Fruit fly (Drosophila melanogaster): ENCODE results near the gene Rcd4.

The Rcd4 gene

DNA sequence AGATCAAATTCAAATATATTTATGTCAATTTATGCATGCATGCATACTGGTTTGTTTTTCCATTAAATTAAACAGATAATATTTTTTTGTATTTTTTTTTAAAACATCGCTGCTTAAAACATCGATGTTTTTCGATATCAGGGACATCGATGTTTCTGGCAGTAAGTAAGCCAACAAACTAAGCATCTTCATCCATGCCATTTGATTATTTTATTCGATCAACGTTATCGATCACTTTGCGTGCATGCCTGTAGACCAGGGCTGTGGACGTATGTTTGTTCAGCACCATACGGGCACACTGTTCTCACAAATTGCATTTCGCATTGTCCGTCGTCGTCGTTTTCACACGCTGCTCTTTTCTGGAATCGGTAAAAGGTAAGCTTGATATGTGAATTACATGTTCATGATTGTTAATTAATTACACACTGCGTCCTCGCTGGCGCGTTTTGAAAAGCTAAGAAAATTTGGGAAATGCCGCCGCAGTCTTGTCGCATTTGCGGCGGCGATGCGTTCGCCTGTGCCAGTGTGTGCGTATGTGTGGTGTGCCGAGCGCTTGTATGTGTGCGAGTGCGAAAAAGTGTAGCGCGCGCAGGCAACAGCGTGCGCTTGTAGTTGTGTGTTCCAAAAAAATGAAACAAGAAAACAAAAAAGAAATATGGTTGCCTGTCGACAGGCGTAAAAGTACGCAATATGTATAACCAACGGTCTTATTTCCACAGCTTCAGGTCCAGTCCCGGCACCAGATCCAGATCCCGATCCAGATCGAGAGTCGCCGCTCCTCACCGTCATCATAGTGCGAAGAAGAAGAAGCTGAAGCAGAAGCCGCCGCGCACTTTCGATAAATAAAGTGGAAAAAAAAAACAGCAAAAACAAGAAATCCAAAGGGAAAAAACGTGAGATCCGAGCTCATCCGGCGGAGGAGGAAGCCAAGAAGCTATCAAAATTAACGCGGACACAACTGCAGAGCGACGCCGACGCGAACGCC, 20.9 kb downstream of the Rcd4 start, which contains the start of gene emb (continued):
- TF ChIP-seq CG2120 (GFP tag; optimal IDR thresholded peaks at IDR 0.05) (peak; percentile 70), bab2 (GFP tag; optimal IDR thresholded peaks at IDR 0.05) (peak; percentile 43), fd3F (GFP tag; optimal IDR thresholded peaks at IDR 0.05) (no peak), so (GFP tag; IDR thresholded peaks at IDR 0.05) (no peak), sd (tag; optimal IDR thresholded peaks at IDR 0.05) (no peak), CG1832 (GFP tag; optimal IDR thresholded peaks at IDR 0.05) (no peak), CG13287 (GFP tag; IDR thresholded peaks at IDR 0.05; ENCODE audit: partially characterized antibody) (peak; percentile 93), CG18619 (GFP tag; optimal IDR thresholded peaks at IDR 0.05) (peak; percentile 15), CG10366 (GFP tag; IDR thresholded peaks at IDR 0.05) (peak; percentile 31; the same call in 1 of the 2 replicates), Ravus (GFP tag; IDR thresholded peaks at IDR 0.05) (no peak), yki (optimal IDR thresholded peaks at IDR 0.05) (no peak), al (GFP tag; IDR thresholded peaks at IDR 0.05) (peak; percentile 37; the same call in 1 of the 2 replicates), Lpt (GFP tag; optimal IDR thresholded peaks at IDR 0.05) (no peak), sens (GFP tag) (peak; percentile 88), H15 (GFP tag; IDR thresholded peaks at IDR 0.05) (no peak), Hand (GFP tag; optimal IDR thresholded peaks at IDR 0.05) (no peak), NK7.1 (GFP tag; optimal IDR thresholded peaks at IDR 0.05) (no peak), Six4 (GFP tag; optimal IDR thresholded peaks at IDR 0.05) (peak; percentile 46), Med (GFP tag) (peak; percentile 93), sim (GFP tag; IDR thresholded peaks at IDR 0.05) (no peak), oc (tag; optimal IDR thresholded peaks at IDR 0.05) (no peak), CG3726 (GFP tag; IDR thresholded peaks at IDR 0.05) (no peak), CG8359 (GFP tag; optimal IDR thresholded peaks at IDR 0.05; ENCODE audit: borderline replicate concordance) (no peak), scrt (GFP tag; optimal IDR thresholded peaks at IDR 0.05) (no peak), HLHmδ (GFP tag; optimal IDR thresholded peaks at IDR 0.05) (peak; percentile 12), CG18476 (GFP tag; optimal IDR thresholded peaks at IDR 0.05) (peak; percentile 41), Dll (GFP tag; IDR thresholded peaks at IDR 0.05; ENCODE audit: partially characterized antibody) (peak; percentile 94), BtbVII (GFP tag; optimal IDR thresholded peaks at IDR 0.05) (no peak), CG42726 (GFP tag; IDR thresholded peaks at IDR 0.05; ENCODE audit: partially characterized antibody) (peak; percentile 88), dan (GFP tag; IDR thresholded peaks at IDR 0.05) (no peak), en (GFP tag; optimal IDR thresholded peaks at IDR 0.05) (no peak), E2f2 (GFP tag; IDR thresholded peaks at IDR 0.05) (peak; percentile 62; the same call in 1 of the 2 replicates), CG6683 (GFP tag; optimal IDR thresholded peaks at IDR 0.05) (no peak), Aef1 (GFP tag; IDR thresholded peaks at IDR 0.05) (no peak), CG7963 (GFP tag; IDR thresholded peaks at IDR 0.05; ENCODE audit: partially characterized antibody) (peak; percentile 99), emc (GFP tag; optimal IDR thresholded peaks at IDR 0.05) (no peak), C15 (GFP tag; IDR thresholded peaks at IDR 0.05) (no peak), CG8388 (GFP tag; optimal IDR thresholded peaks at IDR 0.05) (peak; percentile 4), CG15073 (GFP tag; optimal IDR thresholded peaks at IDR 0.05) (no peak), wek (GFP tag; optimal IDR thresholded peaks at IDR 0.05) (no peak), CG7987 (GFP tag; optimal IDR thresholded peaks at IDR 0.05) (peak; percentile 57), cato (GFP tag; optimal IDR thresholded peaks at IDR 0.05; ENCODE audit: borderline replicate concordance) (peak; percentile 13), CG9876 (GFP tag; optimal IDR thresholded peaks at IDR 0.05) (peak; percentile 25), CG12236 (GFP tag; optimal IDR thresholded peaks at IDR 0.05) (peak; percentile 38), peb (GFP tag; IDR thresholded peaks at IDR 0.05) (no peak), CG6654 (GFP tag; optimal IDR thresholded peaks at IDR 0.05) (no peak), Oli (tag; optimal IDR thresholded peaks at IDR 0.05) (no peak), CG7928 (GFP tag; optimal IDR thresholded peaks at IDR 0.05) (peak; percentile 93), CG34224 (GFP tag; IDR thresholded peaks at IDR 0.05; ENCODE audit: partially characterized antibody) (peak; percentile 95)

Measured in whole organism, embryonic.